Worm (Caenorhabditis elegans): ENCODE measurements around the gene math-48.

The math-48 gene

ce11 chrII:1922665-1923187, 23.6 kb downstream of the math-48 start, which contains the start of the genes bath-2 and F52C6.4:
TSS of gene bath-2 (minus strand) at chrII:1922765.
TSS of gene F52C6.4 (plus strand) at chrII:1923137.
- TF ChIP-seq hlh-30 (tag; optimal IDR thresholded peaks at IDR 0.05; ENCODE audit: insufficient read depth) (no peak), aha-1 (tag) (peak; percentile 5), zfp-2 (tag; optimal IDR thresholded peaks at IDR 0.05) (no peak), nhr-76 (tag; optimal IDR thresholded peaks at IDR 0.05) (no peak)

- TF ChIP-seq ceh-44 (GFP tag; IDR thresholded peaks at IDR 0.05) = no peak
Observed at ce11 chrII:1921018-1921417, 25.3 kb downstream of the math-48 start, which contains the start of gene bath-7. TSS of gene bath-7 (minus strand) at chrII:1921118.

- TF ChIP-seq vab-7 (GFP tag; IDR thresholded peaks at IDR 0.05) (no peak), lin-29 (GFP tag; IDR thresholded peaks at IDR 0.05) (no peak), unc-39 (tag; optimal IDR thresholded peaks at IDR 0.05) (no peak), daf-19 (GFP tag; conservative IDR thresholded peaks at IDR 0.05) (no peak), php-3 (GFP tag; IDR thresholded peaks at IDR 0.05) (no peak), snpc-4 (tag; optimal IDR thresholded peaks at IDR 0.05) (no peak), snpc-1.2 (GFP tag; IDR thresholded peaks at IDR 0.05) (no peak), ces-1 (GFP tag; optimal IDR thresholded peaks at IDR 0.05) (no peak), lsy-2 (tag; optimal IDR thresholded peaks at IDR 0.05) (no peak)
Observed at ce11 chrII:1917862-1918261, 28.5 kb downstream of the math-48 start, which contains the start of gene bath-4. TSS of gene bath-4 (minus strand) at chrII:1917962.

- TF ChIP-seq mdt-29 (GFP tag; IDR thresholded peaks at IDR 0.05) = no peak
- TF ChIP-seq ceh-28 (tag; optimal IDR thresholded peaks at IDR 0.05) = no peak
- TF ChIP-seq ctbp-1 (GFP tag; IDR thresholded peaks at IDR 0.05) = no peak
- no peak for TF ChIP-seq T26A8.4 (GFP tag; IDR thresholded peaks at IDR 0.05)
- TF ChIP-seq tra-1 (GFP tag; IDR thresholded peaks at IDR 0.05) = no peak
- no peak for TF ChIP-seq ceh-32 (tag; optimal IDR thresholded peaks at IDR 0.05; ENCODE audit: poor library complexity)
- TF ChIP-seq R02D3.7 (tag; optimal IDR thresholded peaks at IDR 0.05) = no peak
- TF ChIP-seq F44E2.7 (GFP tag; IDR thresholded peaks at IDR 0.05) = no peak
- TF ChIP-seq saeg-2 (GFP tag; IDR thresholded peaks at IDR 0.05) = no peak
- no peak for TF ChIP-seq daf-8 (GFP tag; IDR thresholded peaks at IDR 0.05)
- no peak for TF ChIP-seq F10B5.3 (tag; optimal IDR thresholded peaks at IDR 0.05)
- no peak for TF ChIP-seq F49E8.2 (tag; optimal IDR thresholded peaks at IDR 0.05; ENCODE audit: borderline replicate concordance)
- TF ChIP-seq F26F4.8 (GFP tag; conservative IDR thresholded peaks at IDR 0.05) = no peak
- TF ChIP-seq unc-130 (GFP tag; optimal IDR thresholded peaks at IDR 0.05) = no peak
- no peak for TF ChIP-seq nhr-48 (tag; optimal IDR thresholded peaks at IDR 0.05)
- TF ChIP-seq lsy-2 (tag; optimal IDR thresholded peaks at IDR 0.05) = no peak
- no peak for TF ChIP-seq ces-1 (GFP tag; optimal IDR thresholded peaks at IDR 0.05)
- TF ChIP-seq nhr-111 (GFP tag; optimal IDR thresholded peaks at IDR 0.05) = no peak
- TF ChIP-seq nhr-11 (tag; optimal IDR thresholded peaks at IDR 0.05) = no peak
Observed at ce11 chrII:1912741-1913140, 33.6 kb downstream of the math-48 start, which contains the start of gene math-31. TSS of gene math-31 (minus strand) at chrII:1912841.

- TF ChIP-seq pqm-1 (tag; optimal IDR thresholded peaks at IDR 0.05) (peak; percentile 19), mdt-29 (GFP tag; IDR thresholded peaks at IDR 0.05) (no peak), gei-8 (GFP tag; optimal IDR thresholded peaks at IDR 0.05) (no peak), ceh-44 (GFP tag; IDR thresholded peaks at IDR 0.05) (no peak), lir-3 (tag; optimal IDR thresholded peaks at IDR 0.05) (no peak), daf-16 (GFP tag; optimal IDR thresholded peaks at IDR 0.05) (no peak), daf-16 (tag; optimal IDR thresholded peaks at IDR 0.05) (no peak), vab-7 (GFP tag; IDR thresholded peaks at IDR 0.05) (no peak), lin-29 (GFP tag; IDR thresholded peaks at IDR 0.05) (no peak)
Observed at ce11 chrII:1905104-1905503, 41.2 kb downstream of the math-48 start, which contains the start of gene math-22. TSS of gene math-22 (plus strand) at chrII:1905404.
